Worm (Caenorhabditis elegans): ENCODE measurements around the gene col-147.

ce11 chrV:9621437-9621836, 11.7 kb downstream of the col-147 start:
- no peak for TF ChIP-seq ama-1 (optimal IDR thresholded peaks at IDR 0.05)
- no peak for TF ChIP-seq ztf-4 (tag; optimal IDR thresholded peaks at IDR 0.05)
- TF ChIP-seq unc-62 (GFP tag; optimal IDR thresholded peaks at IDR 0.05): no peak
- TF ChIP-seq skn-1 (tag; optimal IDR thresholded peaks at IDR 0.05): no peak
- TF ChIP-seq zag-1 (tag; optimal IDR thresholded peaks at IDR 0.05): no peak
- TF ChIP-seq egl-27 (tag; optimal IDR thresholded peaks at IDR 0.05): no peak
- no peak for TF ChIP-seq ztf-11 (tag; optimal IDR thresholded peaks at IDR 0.05)
- TF ChIP-seq lin-13 (GFP tag; optimal IDR thresholded peaks at IDR 0.05): no peak
- no peak for TF ChIP-seq elt-1 (tag; optimal IDR thresholded peaks at IDR 0.05)
- no peak for TF ChIP-seq nhr-6 (tag; optimal IDR thresholded peaks at IDR 0.05)
- no peak for TF ChIP-seq lsy-2 (tag; optimal IDR thresholded peaks at IDR 0.05)
- no peak for TF ChIP-seq blmp-1 (tag; optimal IDR thresholded peaks at IDR 0.05; ENCODE audit: insufficient read depth)

Data from whole organism, L2 larva.